Fruit fly (Drosophila melanogaster): ENCODE data around the gene CG3868.

CG3868 gene

DNA sequence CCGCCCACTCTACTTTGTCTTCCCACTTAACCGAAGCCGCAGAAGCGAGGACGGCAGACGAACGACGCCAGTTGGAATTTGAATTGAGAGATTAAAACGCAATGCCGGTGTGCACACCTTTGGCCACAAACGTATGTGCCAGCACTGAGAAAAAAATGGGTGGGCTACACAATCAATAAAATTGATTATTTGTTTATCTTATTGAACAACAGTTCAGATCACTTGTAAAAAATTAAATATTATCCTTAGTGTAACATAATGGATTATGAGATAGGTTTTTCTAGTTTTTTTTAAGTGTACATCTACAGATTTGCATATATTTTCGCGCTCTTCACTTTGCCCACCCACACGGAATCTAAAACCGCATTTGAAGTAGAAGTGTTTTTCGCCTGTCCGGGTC, 49.0 kb upstream of the CG3868 start (continued):
- TF ChIP-seq usp (GFP tag; optimal IDR thresholded peaks at IDR 0.05), result no peak
- TF ChIP-seq CG12071 (GFP tag; optimal IDR thresholded peaks at IDR 0.05), result no peak
- no peak for TF ChIP-seq CG33213 (GFP tag; optimal IDR thresholded peaks at IDR 0.05)
- TF ChIP-seq slbo (GFP tag; IDR thresholded peaks at IDR 0.05), result peak; percentile 34; the same call in 1 of the 2 replicates
- no peak for TF ChIP-seq CG7357 (GFP tag; IDR thresholded peaks at IDR 0.05)
- TF ChIP-seq Asciz (GFP tag; optimal IDR thresholded peaks at IDR 0.05), result no peak
- peak; percentile 19 for TF ChIP-seq bcd (GFP tag; optimal IDR thresholded peaks at IDR 0.05)
- no peak for TF ChIP-seq tup (GFP tag; optimal IDR thresholded peaks at IDR 0.05)
- no peak for TF ChIP-seq CG6683 (GFP tag; optimal IDR thresholded peaks at IDR 0.05)
- TF ChIP-seq BEAF-32 (GFP tag; optimal IDR thresholded peaks at IDR 0.05), result no peak
- peak; percentile 41 for TF ChIP-seq CG10979 (tag; optimal IDR thresholded peaks at IDR 0.05)
- no peak for TF ChIP-seq E2f2 (GFP tag; IDR thresholded peaks at IDR 0.05)
- no peak for TF ChIP-seq gsb-n (tag; optimal IDR thresholded peaks at IDR 0.05)
- no peak for TF ChIP-seq CG15601 (tag; optimal IDR thresholded peaks at IDR 0.05)
- TF ChIP-seq CG34376 (GFP tag; optimal IDR thresholded peaks at IDR 0.05), result no peak
- TF ChIP-seq Ptx1 (GFP tag; IDR thresholded peaks at IDR 0.05), result peak; percentile 45; the same call in 1 of the 2 replicates
- TF ChIP-seq CrebB (tag; optimal IDR thresholded peaks at IDR 0.05), result no peak
- no peak for TF ChIP-seq CG8359 (GFP tag; optimal IDR thresholded peaks at IDR 0.05; ENCODE audit: borderline replicate concordance)
- TF ChIP-seq sim (GFP tag; IDR thresholded peaks at IDR 0.05), result peak; percentile 48; the same call in 1 of the 2 replicates
- TF ChIP-seq CG7271 (tag; optimal IDR thresholded peaks at IDR 0.05), result peak; percentile 88
- TF ChIP-seq NfI (GFP tag; optimal IDR thresholded peaks at IDR 0.05), result no peak
- TF ChIP-seq Hsf (GFP tag; optimal IDR thresholded peaks at IDR 0.05), result peak; percentile 16
- no peak for TF ChIP-seq zfh2 (GFP tag; optimal IDR thresholded peaks at IDR 0.05)
- TF ChIP-seq gce (GFP tag; IDR thresholded peaks at IDR 0.05), result no peak
- no peak for TF ChIP-seq corto (GFP tag; optimal IDR thresholded peaks at IDR 0.05)
- TF ChIP-seq wor (GFP tag; IDR thresholded peaks at IDR 0.05), result no peak
- TF ChIP-seq sc (optimal IDR thresholded peaks at IDR 0.05), result no peak
- no peak for TF ChIP-seq sc (GFP tag; optimal IDR thresholded peaks at IDR 0.05)
- no peak for TF ChIP-seq exex (tag; optimal IDR thresholded peaks at IDR 0.05)
- TF ChIP-seq dan (GFP tag; IDR thresholded peaks at IDR 0.05), result no peak
- TF ChIP-seq chn (GFP tag; optimal IDR thresholded peaks at IDR 0.05), result peak; percentile 37
- TF ChIP-seq bowl (GFP tag; IDR thresholded peaks at IDR 0.05), result no peak
- TF ChIP-seq gcm (GFP tag; optimal IDR thresholded peaks at IDR 0.05), result no peak
- TF ChIP-seq ato (GFP tag; IDR thresholded peaks at IDR 0.05; ENCODE audit: partially characterized antibody), result no peak
- no peak for TF ChIP-seq Oaz (GFP tag; IDR thresholded peaks at IDR 0.05)
- no peak for TF ChIP-seq mirr (GFP tag; optimal IDR thresholded peaks at IDR 0.05)
- TF ChIP-seq PHDP (tag; optimal IDR thresholded peaks at IDR 0.05), result no peak
- TF ChIP-seq CG15479 (GFP tag; optimal IDR thresholded peaks at IDR 0.05), result peak; percentile 59
- TF ChIP-seq CTCF (GFP tag; optimal IDR thresholded peaks at IDR 0.05), result no peak
- no peak for TF ChIP-seq NFAT (GFP tag; IDR thresholded peaks at IDR 0.05)
- TF ChIP-seq Eip74EF (GFP tag; optimal IDR thresholded peaks at IDR 0.05), result no peak
- TF ChIP-seq CG11504 (tag; optimal IDR thresholded peaks at IDR 0.05), result peak; percentile 41
- TF ChIP-seq Tbp (GFP tag; optimal IDR thresholded peaks at IDR 0.05), result no peak
- no peak for TF ChIP-seq wek (GFP tag; optimal IDR thresholded peaks at IDR 0.05)
- TF ChIP-seq CG11696 (GFP tag; IDR thresholded peaks at IDR 0.05), result no peak
- no peak for TF ChIP-seq CG11247 (GFP tag; IDR thresholded peaks at IDR 0.05)
- TF ChIP-seq CG4854 (GFP tag; optimal IDR thresholded peaks at IDR 0.05), result no peak
- no peak for TF ChIP-seq fd64A (GFP tag; optimal IDR thresholded peaks at IDR 0.05)
- no peak for TF ChIP-seq Hand (GFP tag; optimal IDR thresholded peaks at IDR 0.05)
- no peak for TF ChIP-seq hb (GFP tag; IDR thresholded peaks at IDR 0.05; ENCODE audit: partially characterized antibody)
- TF ChIP-seq CG7839 (tag; optimal IDR thresholded peaks at IDR 0.05), result peak; percentile 26
- TF ChIP-seq CG34224 (GFP tag; IDR thresholded peaks at IDR 0.05; ENCODE audit: partially characterized antibody), result no peak
